Worm (Caenorhabditis elegans) whole organism, late embryonic: ENCODE data around the gene sre-2.

Source experiments
- K09A11.1 ChIP-seq: sonication (generic microtip); optimal IDR thresholded peaks from 2 replicates; lab custom pipeline; 2017; ENCODE audit warnings: antibody characterized with exemption, mild to moderate bottlenecking, missing genetic modification characterization, missing compliant biosample characterization; ENCODE audit not compliant: insufficient read depth
- ama-1 ChIP-seq: fragments of 150-350 bp; optimal IDR thresholded peaks from 2 replicates; lab custom pipeline; 2014
- hlh-30 ChIP-seq: sonication (generic microtip); optimal IDR thresholded peaks from 2 replicates; lab custom pipeline; 2017; ENCODE audit warnings: antibody characterized with exemption, missing genetic modification characterization, missing compliant biosample characterization; ENCODE audit not compliant: insufficient read depth
- lim-6 ChIP-seq: sonication (generic microtip); optimal IDR thresholded peaks from 2 replicates; lab custom pipeline; 2016; ENCODE audit warnings: missing genetic modification characterization, missing compliant biosample characterization
- nhr-11 ChIP-seq: fragments of 150-350 bp; optimal IDR thresholded peaks from 2 replicates; lab custom pipeline; 2014; ENCODE audit warnings: missing biosample characterization, missing genetic modification characterization
- pha-2 ChIP-seq: sonication (generic microtip); optimal IDR thresholded peaks from 2 replicates; lab custom pipeline; 2017; ENCODE audit warnings: mild to moderate bottlenecking, missing genetic modification characterization, missing compliant biosample characterization
- pqm-1 ChIP-seq: sonication (generic microtip); optimal IDR thresholded peaks from 2 replicates; lab custom pipeline; 2016; ENCODE audit warnings: missing genetic modification characterization, missing compliant biosample characterization
- ref-2 ChIP-seq: sonication (generic microtip); optimal IDR thresholded peaks from 2 replicates; lab custom pipeline; 2016; ENCODE audit warnings: missing genetic modification characterization, missing compliant biosample characterization
- rnt-1 ChIP-seq: sonication (generic microtip); optimal IDR thresholded peaks from 2 replicates; lab custom pipeline; 2016; ENCODE audit warnings: missing genetic modification characterization, missing compliant biosample characterization
- unc-86 ChIP-seq: sonication (generic microtip); optimal IDR thresholded peaks from 2 replicates; lab custom pipeline; 2016; ENCODE audit warnings: missing genetic modification characterization, missing compliant biosample characterization

ce11 chrII:8093914-8094313 is 8.0 kb downstream of the sre-2 start:
- TF ChIP-seq ref-2 (tag; lab: Kevin White, UChicago) (no peak), rnt-1 (no peak), hlh-30 (tag; lab: Kevin White, UChicago) (no peak), pqm-1 (no peak), lim-6 (tag; lab: Kevin White, UChicago) (no peak), unc-86 (tag; lab: Kevin White, UChicago) (no peak), pha-2 (no peak), nhr-11 (tag; lab: Kevin White, UChicago) (no peak), ama-1 (no peak), K09A11.1 (no peak)
